Fruit fly (Drosophila melanogaster) whole organism, embryonic: ENCODE measurements around the gene Pka-C2.

Source experiments
- Asciz ChIP-seq: fragments of 200-800 bp; sonication (Bioruptor generic); optimal IDR thresholded peaks from 2 replicates; lab custom pipeline; 2017; ENCODE audit warnings: missing biosample characterization, mild to moderate bottlenecking, missing genetic modification characterization, missing genetic modification reagents
- Awh ChIP-seq: fragments of 200-800 bp; sonication (Bioruptor generic); IDR thresholded peaks from 2 replicates; pipeline ENCODE4, ENCODE4 v1.3.6; 2022; ENCODE audit warnings: missing biosample characterization, missing genetic modification characterization
- CG10267 ChIP-seq: fragments of 200-800 bp; sonication (Bioruptor generic); optimal IDR thresholded peaks from 2 replicates; lab custom pipeline; 2018; ENCODE audit warnings: missing biosample characterization, mild to moderate bottlenecking, missing genetic modification characterization, moderate library complexity
- CG11696 ChIP-seq: fragments of 200-800 bp; sonication (Bioruptor generic); IDR thresholded peaks from 2 replicates; pipeline ENCODE4 v1.3.6; 2022; ENCODE audit warnings: missing biosample characterization, missing genetic modification characterization
- CG13775 ChIP-seq: fragments of 200-800 bp; sonication (Bioruptor generic); optimal IDR thresholded peaks from 3 replicates; lab custom pipeline; 2017; ENCODE audit warnings: missing biosample characterization, mild to moderate bottlenecking, missing genetic modification characterization
- CG18476 ChIP-seq: fragments of 200-800 bp; sonication (Bioruptor generic); optimal IDR thresholded peaks from 2 replicates; lab custom pipeline; 2016; ENCODE audit warnings: missing biosample characterization, mild to moderate bottlenecking, missing genetic modification characterization
- CG32772 ChIP-seq: fragments of 200-800 bp; sonication (Bioruptor generic); IDR thresholded peaks from 2 replicates; pipeline ENCODE4 v1.3.6; 2022; ENCODE audit warnings: missing biosample characterization, missing genetic modification characterization
- CG3726 ChIP-seq: fragments of 200-800 bp; sonication (Bioruptor generic); IDR thresholded peaks from 3 replicates; pipeline ENCODE4, ENCODE4 v1.3.6; 2022; ENCODE audit warnings: missing biosample characterization, missing genetic modification characterization
- CG5180 ChIP-seq: fragments of 200-800 bp; sonication (Bioruptor generic); optimal IDR thresholded peaks from 3 replicates; lab custom pipeline; 2017; ENCODE audit warnings: missing biosample characterization, missing genetic modification characterization, mild to moderate bottlenecking, moderate library complexity, missing genetic modification reagents
- CG7271 ChIP-seq: fragments of 200-800 bp; sonication (Bioruptor generic); optimal IDR thresholded peaks from 2 replicates; lab custom pipeline; 2018; ENCODE audit warnings: missing biosample characterization, mild to moderate bottlenecking, missing genetic modification characterization, moderate library complexity
- CG9797 ChIP-seq: fragments of 200-800 bp; sonication (Bioruptor generic); optimal IDR thresholded peaks from 3 replicates; lab custom pipeline; 2018; ENCODE audit warnings: missing biosample characterization, mild to moderate bottlenecking, missing genetic modification characterization
- Dip2 ChIP-seq: fragments of 200-800 bp; sonication (Bioruptor generic); IDR thresholded peaks from 2 replicates; pipeline ENCODE4 v1.3.6; 2022; ENCODE audit warnings: missing biosample characterization, missing genetic modification characterization
- Hr3 ChIP-seq: fragments of 200-800 bp; sonication (Bioruptor generic); optimal IDR thresholded peaks from 3 replicates; lab custom pipeline; 2016; ENCODE audit warnings: missing biosample characterization, missing genetic modification characterization
- Lhr ChIP-seq: fragments of 200-800 bp; sonication (Bioruptor generic); optimal IDR thresholded peaks from 3 replicates; lab custom pipeline; 2017; ENCODE audit warnings: mild to moderate bottlenecking, missing biosample characterization, missing genetic modification reagents, missing genetic modification characterization
- MTF-1 ChIP-seq: fragments of 200-800 bp; sonication (Bioruptor generic); optimal IDR thresholded peaks from 2 replicates; lab custom pipeline; 2018; ENCODE audit warnings: missing biosample characterization, mild to moderate bottlenecking, missing genetic modification characterization, borderline replicate concordance
- Opbp ChIP-seq: fragments of 200-800 bp; sonication (Bioruptor generic); IDR thresholded peaks from 3 replicates; pipeline ENCODE4 v1.3.6; 2022; ENCODE audit warnings: missing biosample characterization, missing genetic modification characterization; ENCODE audit not compliant: partially characterized antibody
- PHDP ChIP-seq: fragments of 200-800 bp; sonication (Bioruptor generic); optimal IDR thresholded peaks from 3 replicates; lab custom pipeline; 2018; ENCODE audit warnings: missing biosample characterization, mild to moderate bottlenecking, missing genetic modification characterization, moderate library complexity
- Ravus ChIP-seq: fragments of 200-800 bp; sonication (Bioruptor generic); IDR thresholded peaks from 2 replicates; pipeline ENCODE4 v1.3.6; 2022; ENCODE audit warnings: missing biosample characterization, missing genetic modification characterization
- Six4 ChIP-seq: fragments of 200-800 bp; sonication (Bioruptor generic); optimal IDR thresholded peaks from 2 replicates; lab custom pipeline; 2016; ENCODE audit warnings: missing biosample characterization, missing genetic modification characterization
- Trl ChIP-seq, 3 experiments: fragments of >200 bp in 2 of 3; fragments of 200-800 bp in 1 of 3; sonication (Bioruptor generic) in 1 of 3; optimal IDR thresholded peaks; 2 replicates in 1 of 3; 3 replicates in 2 of 3; lab custom pipeline; 2016 to 2017; ENCODE audit warnings: missing biosample characterization in 1 of 3, missing genetic modification characterization in 1 of 3
- Vsx1 ChIP-seq: fragments of 200-800 bp; sonication (Bioruptor generic); optimal IDR thresholded peaks from 2 replicates; lab custom pipeline; 2017; ENCODE audit warnings: missing biosample characterization, mild to moderate bottlenecking, missing genetic modification characterization, missing genetic modification reagents
- amos ChIP-seq: fragments of 200-800 bp; sonication (Bioruptor generic); IDR thresholded peaks from 2 replicates; pipeline ENCODE4 v1.3.6; 2022; ENCODE audit warnings: missing biosample characterization, missing genetic modification characterization; ENCODE audit not compliant: partially characterized antibody
- ap ChIP-seq: fragments of 200-800 bp; sonication (Bioruptor generic); IDR thresholded peaks from 2 replicates; pipeline ENCODE4 v1.3.6; 2022; ENCODE audit warnings: missing biosample characterization, missing genetic modification characterization
- ato ChIP-seq: fragments of 200-800 bp; sonication (Bioruptor generic); IDR thresholded peaks from 2 replicates; pipeline ENCODE4 v1.3.6; 2022; ENCODE audit warnings: missing biosample characterization, missing genetic modification characterization; ENCODE audit not compliant: partially characterized antibody
- cad ChIP-seq: fragments of >200 bp; optimal IDR thresholded peaks from 2 replicates; lab custom pipeline; 2017; ENCODE audit warnings: missing biosample characterization, missing genetic modification characterization
- cato ChIP-seq: fragments of 200-800 bp; sonication (Bioruptor generic); optimal IDR thresholded peaks from 2 replicates; lab custom pipeline; 2016; ENCODE audit warnings: missing biosample characterization, missing genetic modification characterization, borderline replicate concordance
- chm ChIP-seq: fragments of 200-800 bp; sonication (Bioruptor generic); IDR thresholded peaks from 2 replicates; pipeline ENCODE4 v1.3.6; 2022; ENCODE audit warnings: missing biosample characterization, missing genetic modification characterization
- danr ChIP-seq: fragments of 200-800 bp; sonication (Bioruptor generic); IDR thresholded peaks from 2 replicates; pipeline ENCODE4 v1.3.6; 2022; ENCODE audit warnings: missing biosample characterization, missing genetic modification characterization
- dati ChIP-seq: fragments of 200-800 bp; sonication (Bioruptor generic); IDR thresholded peaks from 2 replicates; pipeline ENCODE4 v1.3.6; 2022; ENCODE audit warnings: missing biosample characterization, missing genetic modification characterization
- dm ChIP-seq: fragments of 200-800 bp; sonication (Bioruptor generic); optimal IDR thresholded peaks from 3 replicates; lab custom pipeline; 2016; ENCODE audit warnings: missing biosample characterization, missing genetic modification characterization
- fd64A ChIP-seq: fragments of 200-800 bp; sonication (Bioruptor generic); optimal IDR thresholded peaks from 3 replicates; lab custom pipeline; 2018; ENCODE audit warnings: missing biosample characterization, mild to moderate bottlenecking, missing genetic modification characterization
- fu2 ChIP-seq: fragments of 200-800 bp; sonication (Bioruptor generic); optimal IDR thresholded peaks from 2 replicates; lab custom pipeline; 2016; ENCODE audit warnings: missing biosample characterization, missing genetic modification characterization
- gcm2 ChIP-seq: fragments of 200-800 bp; sonication (Bioruptor generic); optimal IDR thresholded peaks from 2 replicates; lab custom pipeline; 2016; ENCODE audit warnings: missing biosample characterization, missing genetic modification characterization
- gem ChIP-seq: fragments of 200-800 bp; sonication (Bioruptor generic); optimal IDR thresholded peaks from 2 replicates; lab custom pipeline; 2019; ENCODE audit warnings: missing biosample characterization, mild to moderate bottlenecking, missing genetic modification characterization, moderate library complexity
- gro ChIP-seq: fragments of 200-800 bp; sonication (Bioruptor generic); optimal IDR thresholded peaks from 2 replicates; lab custom pipeline; 2016; ENCODE audit warnings: missing biosample characterization, missing genetic modification characterization
- gsb ChIP-seq: fragments of 200-800 bp; sonication (Bioruptor generic); IDR thresholded peaks from 2 replicates; pipeline ENCODE4 v1.3.6; 2022; ENCODE audit warnings: missing biosample characterization, missing genetic modification characterization
- hkb ChIP-seq, 2 experiments: fragments of 200-800 bp in 1 of 2; fragments of >200 bp in 1 of 2; sonication (Bioruptor generic) in 1 of 2; IDR thresholded peaks in 1 of 2; optimal IDR thresholded peaks in 1 of 2; 2 replicates each; pipeline versions ENCODE4 v1.3.6 to Lab custom; 2017 to 2022; ENCODE audit warnings: missing biosample characterization in 1 of 2, missing genetic modification characterization in 1 of 2
- ind ChIP-seq: fragments of 200-800 bp; sonication (Bioruptor generic); optimal IDR thresholded peaks from 3 replicates; lab custom pipeline; 2016; ENCODE audit warnings: missing biosample characterization, missing genetic modification characterization
- jing ChIP-seq: fragments of 200-800 bp; sonication (Bioruptor generic); optimal IDR thresholded peaks from 2 replicates; lab custom pipeline; 2018; ENCODE audit warnings: missing biosample characterization, mild to moderate bottlenecking, missing genetic modification characterization
- lab ChIP-seq: fragments of 200-800 bp; sonication (Bioruptor generic); optimal IDR thresholded peaks from 3 replicates; lab custom pipeline; 2017; ENCODE audit warnings: missing biosample characterization, missing genetic modification characterization, mild to moderate bottlenecking, moderate library complexity, missing genetic modification reagents
- mirr ChIP-seq: fragments of 200-800 bp; sonication (Bioruptor generic); optimal IDR thresholded peaks from 3 replicates; lab custom pipeline; 2018; ENCODE audit warnings: missing biosample characterization, mild to moderate bottlenecking, missing genetic modification characterization
- mld ChIP-seq: fragments of 200-800 bp; sonication (Bioruptor generic); IDR thresholded peaks from 3 replicates; pipeline ENCODE4 v1.3.6; 2022; ENCODE audit warnings: missing biosample characterization, missing genetic modification characterization; ENCODE audit not compliant: partially characterized antibody
- oc ChIP-seq: fragments of 200-800 bp; sonication (Bioruptor generic); optimal IDR thresholded peaks from 2 replicates; lab custom pipeline; 2018; ENCODE audit warnings: missing biosample characterization, mild to moderate bottlenecking, missing genetic modification characterization, moderate library complexity
- ranshi ChIP-seq: fragments of 200-800 bp; sonication (Bioruptor generic); IDR thresholded peaks from 2 replicates; pipeline ENCODE4 v1.3.6; 2022; ENCODE audit warnings: missing biosample characterization, missing genetic modification characterization
- sd ChIP-seq: fragments of 200-800 bp; sonication (Bioruptor generic); optimal IDR thresholded peaks from 3 replicates; lab custom pipeline; 2018; ENCODE audit warnings: missing biosample characterization, mild to moderate bottlenecking, missing genetic modification characterization, moderate library complexity
- slbo ChIP-seq: fragments of 200-800 bp; sonication (Bioruptor generic); IDR thresholded peaks from 2 replicates; pipeline ENCODE4 v1.3.6; 2022; ENCODE audit warnings: missing biosample characterization, missing genetic modification characterization
- sna ChIP-seq: fragments of 200-800 bp; sonication (Bioruptor generic); IDR thresholded peaks from 2 replicates; pipeline ENCODE4 v1.3.6; 2022; ENCODE audit warnings: missing biosample characterization, missing genetic modification characterization; ENCODE audit not compliant: partially characterized antibody
- tap ChIP-seq: fragments of 200-800 bp; optimal IDR thresholded peaks from 3 replicates; lab custom pipeline; 2019; ENCODE audit warnings: missing biosample characterization, mild to moderate bottlenecking, missing genetic modification characterization, moderate library complexity
- tll ChIP-seq, 2 experiments: fragments of 200-800 bp in 1 of 2; fragments of >200 bp in 1 of 2; sonication (Bioruptor generic) in 1 of 2; optimal IDR thresholded peaks; 2 replicates each; lab custom pipeline; 2017 to 2019; ENCODE audit warnings: missing biosample characterization in 2 of 2, missing genetic modification characterization in 2 of 2, mild to moderate bottlenecking in 1 of 2, moderate library complexity in 1 of 2

Pka-C2 gene

DNA sequence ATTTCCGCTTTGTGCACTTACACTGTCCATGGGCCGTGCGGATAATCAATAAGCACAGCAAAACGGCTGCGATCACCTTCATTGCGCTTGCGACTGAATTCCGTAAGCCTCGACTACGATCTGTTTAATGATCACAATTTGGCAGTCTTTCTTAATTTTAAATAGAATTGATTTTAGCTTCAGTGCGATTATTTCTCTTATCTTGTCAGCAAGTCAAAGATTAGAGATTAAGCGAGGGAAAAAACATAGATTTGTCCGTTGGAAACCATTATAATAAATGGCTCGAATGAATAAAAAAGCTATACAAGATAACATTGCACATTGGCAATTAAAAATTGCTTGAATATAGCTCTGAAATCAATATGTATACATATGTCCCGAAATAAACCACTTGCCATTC lies 34.1 kb upstream of the Pka-C2 start, which contains the start of gene CG11313:
CG11313 (minus strand) TSS at position 101 of the 400 bp plus-strand sequence.
- TF ChIP-seq lab (GFP tag; lab: Kevin White, UChicago) (no peak), Vsx1 (GFP tag; lab: Kevin White, UChicago) (no peak), dati (no peak), ato (GFP tag; lab: Robert Waterston, UW) (no peak), amos (GFP tag; lab: Robert Waterston, UW) (no peak), CG3726 (GFP tag; lab: Robert Waterston, UW) (no peak), tap (tag; lab: Kevin White, UChicago) (no peak), CG13775 (no peak), ap (GFP tag; lab: Robert Waterston, UW) (no peak), fd64A (GFP tag; lab: Kevin White, UChicago) (no peak), sna (GFP tag; lab: Robert Waterston, UW) (no peak), hkb (optimal IDR thresholded peaks at IDR 0.05; lab: Kevin White, UChicago) (no peak), hkb (GFP tag; IDR thresholded peaks at IDR 0.05; lab: Robert Waterston, UW) (no peak), dm (GFP tag; lab: Kevin White, UChicago) (no peak), danr (no peak), sd (tag; lab: Kevin White, UChicago) (no peak), tll (GFP tag; optimal IDR thresholded peaks at IDR 0.05; lab: Kevin White, UChicago) (no peak)

DNA sequence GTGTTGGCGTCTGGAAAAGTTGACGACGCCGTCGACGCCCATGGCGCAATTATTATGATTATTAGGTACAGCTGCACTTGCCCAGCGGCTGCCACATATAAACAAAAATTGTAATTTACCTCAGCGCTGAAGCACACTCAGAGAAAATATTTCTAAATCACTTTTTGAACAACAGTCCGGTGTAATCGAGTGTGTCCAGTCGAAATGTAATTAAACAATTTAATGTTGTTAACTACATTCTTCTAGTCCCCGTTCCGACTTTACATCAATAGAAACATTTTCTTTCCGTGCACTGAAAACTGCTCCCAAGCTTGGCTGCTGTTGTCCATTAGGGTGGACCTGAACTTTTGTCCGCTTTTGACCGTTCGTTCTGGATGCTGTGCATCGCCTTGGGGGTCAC lies 32.1 kb upstream of the Pka-C2 start:
- TF ChIP-seq ind (GFP tag; lab: Kevin White, UChicago) = peak; percentile 8
- no peak for TF ChIP-seq CG9797 (GFP tag; lab: Kevin White, UChicago)
- TF ChIP-seq Asciz (GFP tag; lab: Kevin White, UChicago) = no peak
- no peak for TF ChIP-seq CG7271
- no peak; the same call in 1 of the 2 replicates for TF ChIP-seq slbo (GFP tag; lab: Robert Waterston, UW)
- no peak for TF ChIP-seq Opbp
- TF ChIP-seq Dip2 (GFP tag; lab: Robert Waterston, UW) = no peak
- no peak for TF ChIP-seq CG32772 (GFP tag; lab: Robert Waterston, UW)
- no peak for TF ChIP-seq Awh (GFP tag; lab: Robert Waterston, UW)
- no peak for TF ChIP-seq mirr (GFP tag; lab: Kevin White, UChicago)
- TF ChIP-seq CG11696 = no peak
- TF ChIP-seq CG18476 (GFP tag; lab: Kevin White, UChicago) = no peak
- TF ChIP-seq Ravus (GFP tag; lab: Robert Waterston, UW) = no peak
- no peak for TF ChIP-seq cad (GFP tag; lab: Kevin White, UChicago)
- TF ChIP-seq CG5180 = no peak
- TF ChIP-seq ranshi (GFP tag; lab: Robert Waterston, UW) = no peak
- no peak for TF ChIP-seq gro (GFP tag; lab: Kevin White, UChicago)
- TF ChIP-seq MTF-1 (GFP tag; lab: Kevin White, UChicago) = no peak
- TF ChIP-seq gem (tag; lab: Kevin White, UChicago) = peak; percentile 35
- no peak for TF ChIP-seq Trl (optimal IDR thresholded peaks at IDR 0.05; lab: Kevin White, UChicago)
- no peak for TF ChIP-seq Trl (GFP tag; optimal IDR thresholded peaks at IDR 0.05; lab: Kevin White, UChicago)
- TF ChIP-seq fu2 = no peak
- no peak for TF ChIP-seq chm (GFP tag; lab: Robert Waterston, UW)
- TF ChIP-seq CG10267 (tag; lab: Kevin White, UChicago) = no peak
- no peak for TF ChIP-seq Hr3
- TF ChIP-seq gcm2 (GFP tag; lab: Kevin White, UChicago) = no peak
- peak; percentile 12 for TF ChIP-seq PHDP (tag; lab: Kevin White, UChicago)
- no peak for TF ChIP-seq mld (GFP tag; lab: Robert Waterston, UW)
- TF ChIP-seq cato = no peak
- no peak for TF ChIP-seq gsb (GFP tag; lab: Robert Waterston, UW)
- no peak for TF ChIP-seq oc (tag; lab: Kevin White, UChicago)
- TF ChIP-seq Six4 (GFP tag; lab: Kevin White, UChicago) = no peak
- TF ChIP-seq jing (GFP tag; lab: Kevin White, UChicago) = no peak
- no peak for TF ChIP-seq Lhr (GFP tag; lab: Kevin White, UChicago)
